Worm (Caenorhabditis elegans): ENCODE results near the gene aat-3.

The aat-3 gene

ce11 chrX:2569040-2569439, 17.0 kb downstream of the aat-3 start:
- TF ChIP-seq lin-14 (GFP tag; optimal IDR thresholded peaks at IDR 0.05) = peak; percentile 60
- peak in 1 of 2 experiments; percentile 30 for TF ChIP-seq lin-35 (GFP tag; optimal IDR thresholded peaks at IDR 0.05)
- no peak for TF ChIP-seq jun-1 (tag; optimal IDR thresholded peaks at IDR 0.05)
- TF ChIP-seq unc-130 (tag; optimal IDR thresholded peaks at IDR 0.05) = peak; percentile 14
- peak; percentile 48 for TF ChIP-seq nhr-85 (tag)
- peak; percentile 62 for TF ChIP-seq nhr-20 (tag; optimal IDR thresholded peaks at IDR 0.05)
- TF ChIP-seq ceh-82 (tag; optimal IDR thresholded peaks at IDR 0.05) = no peak
- peak; percentile 35 for TF ChIP-seq nhr-71 (tag; optimal IDR thresholded peaks at IDR 0.05)
- peak; percentile 42 for TF ChIP-seq pqm-1 (tag; optimal IDR thresholded peaks at IDR 0.05)
- TF ChIP-seq snu-23 (GFP tag; optimal IDR thresholded peaks at IDR 0.05) = peak; percentile 15
- TF ChIP-seq ceh-63 (GFP tag; optimal IDR thresholded peaks at IDR 0.05) = no peak
- TF ChIP-seq elt-2 (tag; optimal IDR thresholded peaks at IDR 0.05) = peak; percentile 91
- TF ChIP-seq nhr-90 (tag; optimal IDR thresholded peaks at IDR 0.05; ENCODE audit: poor library complexity) = peak; percentile 18

- TF ChIP-seq nhr-20 (tag; optimal IDR thresholded peaks at IDR 0.05) = no peak
- no peak for TF ChIP-seq hlh-17 (GFP tag; optimal IDR thresholded peaks at IDR 0.05; ENCODE audit: borderline replicate concordance)
- no peak for TF ChIP-seq snpc-4 (tag; optimal IDR thresholded peaks at IDR 0.05)
- TF ChIP-seq dsc-1 (tag; optimal IDR thresholded peaks at IDR 0.05) = no peak
- TF ChIP-seq F16B12.6 (tag; optimal IDR thresholded peaks at IDR 0.05) = no peak
- peak; percentile 78 for TF ChIP-seq skn-1 (tag; optimal IDR thresholded peaks at IDR 0.05)
- TF ChIP-seq fkh-8 (tag; optimal IDR thresholded peaks at IDR 0.05) = peak; percentile 56
- TF ChIP-seq lin-14 (GFP tag; optimal IDR thresholded peaks at IDR 0.05) = peak; percentile 71
- TF ChIP-seq nhr-76 (tag; optimal IDR thresholded peaks at IDR 0.05) = no peak
- TF ChIP-seq nhr-77 (tag; optimal IDR thresholded peaks at IDR 0.05) = no peak
- TF ChIP-seq nhr-85 (tag) = no peak
- TF ChIP-seq ama-1 (optimal IDR thresholded peaks at IDR 0.05) = no peak
- peak; percentile 20 for TF ChIP-seq snu-23 (GFP tag; optimal IDR thresholded peaks at IDR 0.05)
- no peak for TF ChIP-seq swsn-7 (tag; optimal IDR thresholded peaks at IDR 0.05)
- TF ChIP-seq rnt-1 (tag; optimal IDR thresholded peaks at IDR 0.05) = peak; percentile 52
- TF ChIP-seq blmp-1 (tag; optimal IDR thresholded peaks at IDR 0.05) = no peak
- no peak for TF ChIP-seq nhr-90 (tag; optimal IDR thresholded peaks at IDR 0.05; ENCODE audit: poor library complexity)
- TF ChIP-seq pax-3 (tag; optimal IDR thresholded peaks at IDR 0.05) = no peak
- no peak for TF ChIP-seq pag-3 (tag; optimal IDR thresholded peaks at IDR 0.05; ENCODE audit: borderline replicate concordance, insufficient read depth)
- no peak for TF ChIP-seq nhr-12 (tag; optimal IDR thresholded peaks at IDR 0.05)
- no peak for TF ChIP-seq fkh-10 (GFP tag; optimal IDR thresholded peaks at IDR 0.05)
- no peak for TF ChIP-seq pqm-1 (tag; optimal IDR thresholded peaks at IDR 0.05)
- TF ChIP-seq tbx-2 (tag; optimal IDR thresholded peaks at IDR 0.05) = no peak
- no peak for TF ChIP-seq unc-86 (tag; optimal IDR thresholded peaks at IDR 0.05)
- no peak for TF ChIP-seq C16A3.4 (tag; optimal IDR thresholded peaks at IDR 0.05)
- no peak for TF ChIP-seq egl-13 (tag; optimal IDR thresholded peaks at IDR 0.05)
- peak in 1 of 2 experiments; percentile 33 for TF ChIP-seq lsy-2 (tag; optimal IDR thresholded peaks at IDR 0.05)
- peak in 1 of 3 experiments; percentile 53 for TF ChIP-seq ceh-82 (tag; optimal IDR thresholded peaks at IDR 0.05)
- no peak for TF ChIP-seq C34B4.2 (tag; optimal IDR thresholded peaks at IDR 0.05)
- TF ChIP-seq nhr-71 (tag; optimal IDR thresholded peaks at IDR 0.05) = peak; percentile 14
- no peak for TF ChIP-seq unc-98 (GFP tag; IDR thresholded peaks at IDR 0.05)
- no peak for TF ChIP-seq fos-1 (tag; optimal IDR thresholded peaks at IDR 0.05)
- no peak for TF ChIP-seq ceh-63 (GFP tag; optimal IDR thresholded peaks at IDR 0.05)
- TF ChIP-seq lir-3 (tag; optimal IDR thresholded peaks at IDR 0.05; ENCODE audit: poor library complexity) = no peak
- peak; percentile 25 for TF ChIP-seq nhr-47 (tag; optimal IDR thresholded peaks at IDR 0.05)
- TF ChIP-seq mef-2 (tag; optimal IDR thresholded peaks at IDR 0.05) = no peak
Measured at ce11 chrX:2572646-2573149, 20.6 kb downstream of the aat-3 start, which contains the start of the genes ccd-5 and F52H2.1. Gene ccd-5, minus strand, starts transcription at chrX:2572653. Gene F52H2.1, plus strand, starts transcription at chrX:2573099.
